Worm (Caenorhabditis elegans) whole organism, young adult: ENCODE data around the gene T05B9.1.
A peak's percentile ranks its signal among the peaks of the same experiment; 100 is the strongest.

Experiments
- F39B2.1 ChIP-seq: fragments of 200-800 bp; sonication (Bioruptor generic); IDR thresholded peaks from 2 replicates; pipeline ENCODE4 v1.3.6; 2022; ENCODE audit warnings: missing genetic modification reagents, missing genetic modification characterization, missing compliant biosample characterization
- aptf-2 ChIP-seq: fragments of 200-800 bp; sonication (Bioruptor generic); conservative IDR thresholded peaks from 2 replicates; pipeline ENCODE4 v1.3.6; 2022; ENCODE audit warnings: missing genetic modification reagents, missing genetic modification characterization, missing compliant biosample characterization
- ceh-58 ChIP-seq: fragments of 200-800 bp; sonication (Bioruptor generic); IDR thresholded peaks from 2 replicates; pipeline ENCODE4 v1.3.6; 2022; ENCODE audit warnings: missing genetic modification characterization, missing compliant biosample characterization
- dox-1 ChIP-seq: fragments of 200-800 bp; sonication (Bioruptor generic); IDR thresholded peaks from 2 replicates; pipeline ENCODE4 v1.3.6; 2022; ENCODE audit warnings: missing genetic modification reagents, missing genetic modification characterization, missing compliant biosample characterization
- egrh-3 ChIP-seq: fragments of 200-800 bp; sonication (Bioruptor generic); IDR thresholded peaks from 2 replicates; pipeline ENCODE4 v1.3.6; 2022; ENCODE audit warnings: missing genetic modification reagents, missing genetic modification characterization, missing compliant biosample characterization
- sea-2 ChIP-seq: fragments of 200-800 bp; sonication (Bioruptor generic); IDR thresholded peaks from 2 replicates; pipeline ENCODE4 v1.3.6; 2022; ENCODE audit warnings: missing genetic modification characterization, missing compliant biosample characterization
- zfh-2 ChIP-seq: fragments of 200-800 bp; sonication (Bioruptor generic); conservative IDR thresholded peaks from 2 replicates; pipeline ENCODE4 v1.3.6; 2022; ENCODE audit warnings: missing genetic modification reagents, missing genetic modification characterization, missing compliant biosample characterization

The T05B9.1 gene

DNA sequence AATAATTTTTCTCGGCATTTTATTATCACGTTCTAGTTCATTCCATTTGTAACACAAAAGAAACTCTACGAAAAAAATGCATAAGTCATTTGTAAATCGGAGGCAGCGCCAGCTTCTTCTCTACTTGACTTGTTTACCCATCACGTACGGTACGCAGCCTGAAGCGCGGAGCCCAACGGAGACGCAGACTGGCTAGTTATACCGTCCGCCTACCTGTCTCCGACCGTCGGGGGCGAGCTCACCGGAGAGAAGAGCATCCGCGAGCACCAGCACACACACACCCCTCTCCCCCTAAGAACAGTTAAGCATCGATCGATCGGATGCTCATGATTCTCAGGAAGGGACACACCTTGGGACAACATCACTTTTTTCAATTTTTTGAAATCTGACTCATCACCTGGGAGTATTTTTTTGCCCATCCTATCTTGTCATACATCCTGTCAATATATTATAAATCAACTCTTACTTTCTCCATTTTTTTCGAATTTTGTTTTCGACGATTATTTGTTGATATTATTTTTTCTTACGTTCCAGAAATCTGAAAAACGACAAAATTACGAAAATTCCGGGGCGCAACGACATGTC, 39.1 kb downstream of the T05B9.1 start, which contains the start of gene plpr-1:
TSS of gene plpr-1 (plus strand) at position 535 of the 585 bp plus-strand sequence.
- no peak for TF ChIP-seq sea-2
- TF ChIP-seq egrh-3 (GFP tag; lab: Robert Waterston, UW): peak; percentile 21; the same call in 1 of the 2 replicates
- TF ChIP-seq dox-1 (GFP tag; lab: Robert Waterston, UW): no peak
- TF ChIP-seq zfh-2 (GFP tag; lab: Robert Waterston, UW): peak; percentile 74

DNA sequence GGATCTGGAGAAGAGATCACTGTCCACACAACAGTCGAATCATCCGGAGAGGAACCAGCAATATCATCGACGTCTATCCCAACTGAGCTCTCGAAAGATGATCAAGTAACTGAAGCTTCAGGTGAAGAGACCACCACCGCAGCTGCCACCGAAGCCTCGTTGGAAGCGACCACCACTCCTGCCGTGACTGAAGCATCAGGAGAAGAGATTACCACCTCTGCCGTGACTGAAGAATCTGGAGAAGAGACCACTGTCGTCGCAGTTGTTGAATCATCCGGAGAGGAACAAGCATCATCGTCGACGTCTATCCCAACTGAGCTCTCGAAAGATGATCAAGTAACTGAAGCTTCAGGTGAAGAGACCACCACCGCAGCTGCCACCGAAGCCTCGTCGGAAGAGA, 49.3 kb downstream of the T05B9.1 start:
- TF ChIP-seq F39B2.1 (GFP tag; lab: Robert Waterston, UW) (0 out of 2 replicates have a peak, but pooled peaks have one; percentile 41), aptf-2 (GFP tag; lab: Robert Waterston, UW) (peak; percentile 46; the same call in 1 of the 2 replicates), egrh-3 (GFP tag; lab: Robert Waterston, UW) (peak; percentile 71; the same call in 1 of the 2 replicates), ceh-58 (GFP tag; lab: Robert Waterston, UW) (0 out of 2 replicates have a peak, but pooled peaks have one; percentile 87)
